Worm (Caenorhabditis elegans): ENCODE measurements around the gene Y43F8B.7.

ce11 chrV:19462020-19462419 is 28.5 kb upstream of the Y43F8B.7 start, which contains the start of gene Y43F8B.15:
- TF ChIP-seq dve-1 (tag; optimal IDR thresholded peaks at IDR 0.05) (no peak), zip-5 (tag; optimal IDR thresholded peaks at IDR 0.05) (no peak), tbx-2 (tag; optimal IDR thresholded peaks at IDR 0.05) (no peak), unc-55 (GFP tag; optimal IDR thresholded peaks at IDR 0.05) (no peak), ceh-30 (tag; optimal IDR thresholded peaks at IDR 0.05) (no peak), pax-1 (tag; optimal IDR thresholded peaks at IDR 0.05) (no peak), K02D7.2 (tag; optimal IDR thresholded peaks at IDR 0.05) (no peak), hlh-6 (tag; optimal IDR thresholded peaks at IDR 0.05) (no peak), ceh-31 (tag; optimal IDR thresholded peaks at IDR 0.05) (no peak), ceh-18 (tag; optimal IDR thresholded peaks at IDR 0.05) (no peak), pha-4 (tag; optimal IDR thresholded peaks at IDR 0.05) (no peak), fkh-10 (GFP tag; optimal IDR thresholded peaks at IDR 0.05) (no peak), ama-1 (optimal IDR thresholded peaks at IDR 0.05) (no peak), C08G9.2 (tag; optimal IDR thresholded peaks at IDR 0.05) (no peak)

Data from whole organism, late embryonic.